Fruit fly (Drosophila melanogaster): ENCODE results near the gene AstCC.

DNA sequence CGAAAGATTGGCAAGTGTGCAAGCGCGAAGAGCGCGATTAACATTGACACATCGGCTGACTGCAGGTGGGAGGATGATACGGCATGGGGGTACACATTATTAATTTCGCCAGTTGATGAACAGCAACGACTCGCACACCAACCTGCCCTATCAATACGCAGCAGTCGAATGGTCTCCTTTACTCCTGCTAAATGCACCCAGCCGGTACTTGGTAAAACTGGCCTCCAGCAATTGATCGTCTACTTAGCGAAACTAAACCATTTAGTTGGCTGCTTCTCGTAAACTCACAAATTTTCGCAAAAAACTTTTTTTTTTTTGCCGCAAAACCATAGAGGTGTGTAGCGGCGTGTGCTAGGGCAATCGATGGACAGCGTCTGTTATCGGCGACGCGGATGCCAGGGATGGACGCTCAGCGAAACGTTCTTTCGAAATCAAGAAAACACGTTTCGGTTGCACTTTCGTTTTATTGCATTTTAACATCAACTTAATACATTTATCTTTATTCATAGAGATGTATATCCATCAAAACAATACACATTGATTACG lies 15.6 kb upstream of the AstCC start, which contains the start of gene Ge-1:
- TF ChIP-seq dmrt93B (GFP tag; optimal IDR thresholded peaks at IDR 0.05) (no peak), usp (GFP tag; optimal IDR thresholded peaks at IDR 0.05) (no peak), h (GFP tag; optimal IDR thresholded peaks at IDR 0.05) (no peak), CG9705 (GFP tag; optimal IDR thresholded peaks at IDR 0.05) (no peak), Sp1 (GFP tag; optimal IDR thresholded peaks at IDR 0.05) (no peak), Hr78 (GFP tag; optimal IDR thresholded peaks at IDR 0.05) (no peak), brk (GFP tag; optimal IDR thresholded peaks at IDR 0.05) (no peak), CG32264 (GFP tag; optimal IDR thresholded peaks at IDR 0.05) (no peak), lola (GFP tag; optimal IDR thresholded peaks at IDR 0.05) (no peak), Vsx2 (GFP tag; optimal IDR thresholded peaks at IDR 0.05; ENCODE audit: partially characterized antibody) (no peak)

Measured in whole organism, wandering third instar larva.